Worm (Caenorhabditis elegans) whole organism, L1 larva: ENCODE data around the gene F26A10.2.

Source experiments
- egl-27 ChIP-seq, 2 experiments: fragments of 150-350 bp in 1 of 2; sonication (generic microtip); optimal IDR thresholded peaks; 3 replicates each; lab custom pipeline; 2017 to 2018; ENCODE audit warnings: missing biosample characterization in 2 of 2, missing genetic modification characterization in 2 of 2, missing genetic modification reagents in 2 of 2
- fkh-10 ChIP-seq: sonication (generic microtip); optimal IDR thresholded peaks from 2 replicates; lab custom pipeline; 2017; ENCODE audit warnings: missing biosample characterization, missing genetic modification reagents, missing genetic modification characterization
- nhr-12 ChIP-seq: sonication (generic microtip); optimal IDR thresholded peaks from 2 replicates; lab custom pipeline; 2017; ENCODE audit warnings: missing biosample characterization, missing genetic modification characterization
- nhr-28 ChIP-seq: fragments of 150-350 bp; optimal IDR thresholded peaks from 2 replicates; lab custom pipeline; 2014; ENCODE audit warnings: missing biosample characterization, missing genetic modification characterization
- nhr-76 ChIP-seq: sonication (generic microtip); optimal IDR thresholded peaks from 2 replicates; lab custom pipeline; 2017; ENCODE audit warnings: missing biosample characterization, missing genetic modification characterization
- snpc-4 ChIP-seq: fragments of 150-350 bp; optimal IDR thresholded peaks from 2 replicates; lab custom pipeline; 2014; ENCODE audit warnings: missing biosample characterization, missing genetic modification characterization
- sup-37 ChIP-seq: fragments of 200-800 bp; sonication (Bioruptor generic); optimal IDR thresholded peaks from 2 replicates; lab custom pipeline; 2018; ENCODE audit warnings: mild to moderate bottlenecking, missing genetic modification characterization, missing compliant biosample characterization
- tbx-2 ChIP-seq: sonication (generic microtip); optimal IDR thresholded peaks from 2 replicates; lab custom pipeline; 2016; ENCODE audit warnings: missing genetic modification characterization, missing compliant biosample characterization
- zip-4 ChIP-seq: fragments of 200-800 bp; sonication (Bioruptor generic); optimal IDR thresholded peaks from 2 replicates; lab custom pipeline; 2018; ENCODE audit warnings: mild to moderate bottlenecking, missing genetic modification characterization, moderate library complexity, missing compliant biosample characterization

ce11 chrX:7596029-7596428 is 49.2 kb downstream of the F26A10.2 start:
- no peak for TF ChIP-seq nhr-76
- TF ChIP-seq tbx-2 (tag; lab: Kevin White, UChicago) = no peak
- TF ChIP-seq snpc-4 (tag; lab: Kevin White, UChicago) = no peak
- TF ChIP-seq fkh-10 (GFP tag; lab: Kevin White, UChicago) = no peak
- no peak for TF ChIP-seq nhr-28 (tag; lab: Kevin White, UChicago)
- TF ChIP-seq zip-4 (GFP tag; lab: Kevin White, UChicago) = no peak
- no peak for TF ChIP-seq nhr-12 (tag; lab: Kevin White, UChicago)
- TF ChIP-seq egl-27 (tag; optimal IDR thresholded peaks at IDR 0.05; lab: Kevin White, UChicago) = no peak
- TF ChIP-seq sup-37 (GFP tag; lab: Kevin White, UChicago) = no peak
